Worm (Caenorhabditis elegans): Measurements from ENCODE around the gene T22D1.17.
A peak's percentile ranks its signal among the peaks of the same experiment; 100 is the strongest.

T22D1.17 gene

DNA sequence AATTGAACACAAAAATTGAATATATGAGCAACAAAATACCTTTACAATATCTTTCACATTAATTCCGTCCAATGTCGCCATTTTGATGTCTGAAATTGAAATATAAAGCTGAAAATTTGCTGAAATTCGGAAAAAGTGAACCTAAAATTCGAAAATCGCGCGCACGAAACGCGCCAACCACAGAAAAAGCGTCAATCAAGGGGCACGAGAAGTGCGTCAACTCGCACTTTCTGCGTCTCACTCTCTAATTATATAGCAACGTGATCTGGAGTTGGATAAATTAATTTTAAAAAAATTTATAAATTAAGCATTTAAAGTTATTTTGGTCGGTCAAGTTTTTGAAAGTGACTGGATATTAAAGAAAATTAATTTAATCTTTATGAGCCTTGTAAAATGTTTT lies 13.5 kb downstream of the T22D1.17 start, which contains the start of gene ruvb-2 (continued):
- TF ChIP-seq unc-39 (tag; optimal IDR thresholded peaks at IDR 0.05) (no peak), nhr-129 (tag; optimal IDR thresholded peaks at IDR 0.05) (peak; percentile 70), nhr-11 (tag; optimal IDR thresholded peaks at IDR 0.05) (no peak), C34F6.9 (tag; optimal IDR thresholded peaks at IDR 0.05) (peak; percentile 97), aly-2 (tag; optimal IDR thresholded peaks at IDR 0.05) (no peak)

DNA sequence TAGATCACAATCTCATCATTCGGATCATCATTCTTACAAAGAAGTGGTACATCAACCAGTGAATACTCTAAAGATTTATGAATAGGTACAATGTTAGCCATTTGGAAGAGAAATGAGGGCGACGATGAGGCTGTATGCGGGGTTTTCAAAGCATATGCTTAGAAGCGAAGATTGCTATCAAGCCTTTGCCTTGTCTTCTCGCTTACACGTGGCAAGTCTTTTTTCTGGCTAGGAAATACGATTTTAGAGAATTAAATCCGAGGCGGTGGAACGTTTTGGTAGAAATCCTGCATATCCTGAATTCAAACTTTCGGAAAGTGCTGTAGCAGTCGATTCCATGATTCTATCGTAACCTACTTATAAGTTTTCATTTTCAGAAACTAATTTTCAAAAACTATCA lies 14.3 kb downstream of the T22D1.17 start, which contains the start of gene T22D1.18:
Gene T22D1.18, minus strand, starts transcription at position 101 of the 400 bp plus-strand sequence.
- TF ChIP-seq mbf-1 (tag; optimal IDR thresholded peaks at IDR 0.05), result no peak
- TF ChIP-seq ama-1 (optimal IDR thresholded peaks at IDR 0.05), result no peak
- TF ChIP-seq gmeb-1 (tag; optimal IDR thresholded peaks at IDR 0.05), result no peak
- TF ChIP-seq sma-9 (GFP tag; optimal IDR thresholded peaks at IDR 0.05), result no peak
- no peak for TF ChIP-seq sma-9 (tag; optimal IDR thresholded peaks at IDR 0.05)
- TF ChIP-seq ZK546.5 (tag; optimal IDR thresholded peaks at IDR 0.05), result no peak
- no peak for TF ChIP-seq lin-13 (GFP tag; optimal IDR thresholded peaks at IDR 0.05)
- no peak for TF ChIP-seq nhr-11 (tag; optimal IDR thresholded peaks at IDR 0.05)
- TF ChIP-seq nhr-23 (tag; optimal IDR thresholded peaks at IDR 0.05), result no peak
- TF ChIP-seq nhr-129 (tag; optimal IDR thresholded peaks at IDR 0.05), result no peak
- TF ChIP-seq nhr-25 (tag; optimal IDR thresholded peaks at IDR 0.05), result no peak
- no peak for TF ChIP-seq ceh-16 (tag; optimal IDR thresholded peaks at IDR 0.05)

DNA sequence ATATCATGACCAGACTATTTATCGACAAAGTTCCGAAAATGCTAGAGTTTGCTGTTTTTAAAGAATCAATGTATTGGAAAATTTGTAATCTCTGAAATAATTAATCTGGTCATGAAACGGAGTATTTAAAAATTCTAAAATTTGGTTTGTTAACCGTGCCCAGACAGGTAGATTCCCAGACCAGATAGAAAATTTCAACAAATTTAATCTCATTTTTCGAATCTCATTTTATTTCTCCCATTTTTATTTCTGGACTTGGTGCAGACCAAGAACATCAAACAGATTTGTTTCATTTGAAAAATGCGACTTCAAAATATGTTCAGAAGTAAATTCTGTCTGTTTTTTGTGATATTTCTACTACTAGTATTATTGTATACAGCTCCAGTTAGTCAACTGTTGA lies 17.3 kb downstream of the T22D1.17 start, which contains the start of gene T22D1.1:
Gene T22D1.1, plus strand, starts transcription at position 301 of the 400 bp plus-strand sequence.
- TF ChIP-seq nhr-10 (tag; optimal IDR thresholded peaks at IDR 0.05) (no peak), sma-9 (GFP tag; optimal IDR thresholded peaks at IDR 0.05) (no peak), sma-9 (tag; optimal IDR thresholded peaks at IDR 0.05) (no peak), ztf-4 (tag; optimal IDR thresholded peaks at IDR 0.05) (no peak), fos-1 (tag; optimal IDR thresholded peaks at IDR 0.05) (no peak), alr-1 (tag; optimal IDR thresholded peaks at IDR 0.05) (no peak), nhr-25 (tag; optimal IDR thresholded peaks at IDR 0.05) (no peak), nhr-11 (tag; optimal IDR thresholded peaks at IDR 0.05) (no peak), egl-27 (tag; optimal IDR thresholded peaks at IDR 0.05) (no peak), lin-13 (GFP tag; optimal IDR thresholded peaks at IDR 0.05) (no peak), nhr-77 (tag; optimal IDR thresholded peaks at IDR 0.05) (no peak), ceh-16 (tag; optimal IDR thresholded peaks at IDR 0.05) (no peak)

- TF ChIP-seq ztf-1 (GFP tag; conservative IDR thresholded peaks at IDR 0.05), result no peak
- no peak for TF ChIP-seq unc-62 (GFP tag; optimal IDR thresholded peaks at IDR 0.05)
- no peak for TF ChIP-seq peb-1 (tag; optimal IDR thresholded peaks at IDR 0.05)
- no peak for TF ChIP-seq R02D3.7 (tag; optimal IDR thresholded peaks at IDR 0.05)
Observed at ce11 chrIV:6925520-6925919, 19.7 kb downstream of the T22D1.17 start.

ce11 chrIV:6928417-6928816 lies 22.6 kb downstream of the T22D1.17 start, which contains the start of gene cest-6:
cest-6 (minus strand) TSS chrIV:6928517.
- TF ChIP-seq lin-11 (tag; optimal IDR thresholded peaks at IDR 0.05), result no peak

- TF ChIP-seq lsy-2 (tag; optimal IDR thresholded peaks at IDR 0.05) (no peak), mdl-1 (tag; optimal IDR thresholded peaks at IDR 0.05) (no peak), ceh-16 (tag; optimal IDR thresholded peaks at IDR 0.05) (no peak), alr-1 (tag; optimal IDR thresholded peaks at IDR 0.05) (no peak), C34F6.9 (tag; optimal IDR thresholded peaks at IDR 0.05) (no peak), nhr-77 (tag; optimal IDR thresholded peaks at IDR 0.05) (no peak), skn-1 (tag; optimal IDR thresholded peaks at IDR 0.05) (no peak)
Observed at ce11 chrIV:6937548-6937947, 31.8 kb downstream of the T22D1.17 start, which contains the start of gene npr-12. npr-12 (minus strand) TSS chrIV:6937648.

DNA sequence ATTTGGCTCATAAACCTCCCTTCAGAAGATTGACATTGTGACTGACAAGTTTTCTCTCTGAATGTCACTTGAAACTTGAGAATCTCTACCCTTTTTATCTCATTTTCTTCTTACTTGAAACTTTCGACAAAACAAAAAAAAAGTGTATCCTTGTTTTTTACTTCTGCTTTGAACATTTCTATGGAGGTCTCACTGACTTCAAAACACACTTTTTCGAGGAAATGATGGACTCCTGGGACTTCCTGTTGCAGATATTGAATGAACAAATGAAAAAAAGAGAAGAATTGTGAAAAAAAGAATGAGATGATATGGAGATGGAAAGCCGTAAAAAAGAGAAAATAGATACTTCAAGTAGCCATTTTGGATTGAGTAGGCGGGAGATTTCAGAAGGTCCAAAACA lies 35.3 kb downstream of the T22D1.17 start:
- TF ChIP-seq mab-5 (tag; optimal IDR thresholded peaks at IDR 0.05) (no peak), mbf-1 (tag; optimal IDR thresholded peaks at IDR 0.05) (no peak), ztf-11 (tag; optimal IDR thresholded peaks at IDR 0.05) (no peak), sma-3 (GFP tag; optimal IDR thresholded peaks at IDR 0.05) (no peak), skn-1 (tag; optimal IDR thresholded peaks at IDR 0.05) (no peak), gmeb-1 (tag; optimal IDR thresholded peaks at IDR 0.05) (no peak), lsy-2 (tag; optimal IDR thresholded peaks at IDR 0.05) (no peak), ztf-4 (tag; optimal IDR thresholded peaks at IDR 0.05) (no peak), nhr-21 (tag; optimal IDR thresholded peaks at IDR 0.05) (no peak), unc-39 (tag; optimal IDR thresholded peaks at IDR 0.05) (no peak), lin-11 (tag; optimal IDR thresholded peaks at IDR 0.05) (no peak), ZK546.5 (tag; optimal IDR thresholded peaks at IDR 0.05) (no peak), Y55F3AM.14 (GFP tag; optimal IDR thresholded peaks at IDR 0.05) (no peak), sma-9 (GFP tag; optimal IDR thresholded peaks at IDR 0.05) (no peak), sma-9 (tag; optimal IDR thresholded peaks at IDR 0.05) (no peak), egl-27 (tag; optimal IDR thresholded peaks at IDR 0.05) (no peak), blmp-1 (tag; optimal IDR thresholded peaks at IDR 0.05; ENCODE audit: insufficient read depth) (no peak), ceh-82 (tag; optimal IDR thresholded peaks at IDR 0.05) (no peak)

Data from whole organism, L2 larva.